Fruit fly (Drosophila melanogaster) whole organism, embryonic: ENCODE measurements around the gene CG43645.

Experiments
- Awh ChIP-seq: fragments of 200-800 bp; sonication (Bioruptor generic); IDR thresholded peaks from 2 replicates; pipeline ENCODE4, ENCODE4 v1.3.6; 2022; ENCODE audit warnings: missing biosample characterization, missing genetic modification characterization
- B-H1 ChIP-seq: fragments of 200-800 bp; sonication (Bioruptor generic); IDR thresholded peaks from 3 replicates; pipeline ENCODE4 v1.3.6; 2022; ENCODE audit warnings: missing biosample characterization, missing genetic modification characterization
- CG1024 ChIP-seq: fragments of 200-800 bp; sonication (Bioruptor generic); IDR thresholded peaks from 2 replicates; pipeline ENCODE4 v1.3.6; 2022; ENCODE audit warnings: missing biosample characterization, missing genetic modification characterization
- CG11696 ChIP-seq: fragments of 200-800 bp; sonication (Bioruptor generic); IDR thresholded peaks from 2 replicates; pipeline ENCODE4 v1.3.6; 2022; ENCODE audit warnings: missing biosample characterization, missing genetic modification characterization
- CG12769 ChIP-seq: fragments of 200-800 bp; sonication (Bioruptor generic); optimal IDR thresholded peaks from 2 replicates; lab custom pipeline; 2019; ENCODE audit warnings: missing biosample characterization, mild to moderate bottlenecking, missing genetic modification characterization, moderate library complexity
- CG14441 ChIP-seq: fragments of 200-800 bp; sonication (Bioruptor generic); IDR thresholded peaks from 2 replicates; pipeline ENCODE4 v1.3.6; 2022; ENCODE audit warnings: missing biosample characterization, missing genetic modification characterization
- CG15514 ChIP-seq: fragments of 200-800 bp; sonication (Bioruptor generic); optimal IDR thresholded peaks from 3 replicates; lab custom pipeline; 2017; ENCODE audit warnings: missing biosample characterization, missing genetic modification characterization, mild to moderate bottlenecking, moderate library complexity, missing genetic modification reagents
- CG1832 ChIP-seq: fragments of 200-800 bp; sonication (Bioruptor generic); optimal IDR thresholded peaks from 2 replicates; lab custom pipeline; 2017; ENCODE audit warnings: missing biosample characterization, mild to moderate bottlenecking, missing genetic modification characterization, inconsistent platforms
- CG3065 ChIP-seq: fragments of 200-800 bp; sonication (Bioruptor generic); optimal IDR thresholded peaks from 2 replicates; lab custom pipeline; 2016; ENCODE audit warnings: missing biosample characterization, missing genetic modification characterization
- CG32767 ChIP-seq: fragments of 200-800 bp; sonication (Bioruptor generic); IDR thresholded peaks from 2 replicates; pipeline ENCODE4 v1.3.6; 2022; ENCODE audit warnings: missing biosample characterization, missing genetic modification characterization
- CG3281 ChIP-seq: fragments of 200-800 bp; sonication (Bioruptor generic); optimal IDR thresholded peaks from 3 replicates; lab custom pipeline; 2017; ENCODE audit warnings: missing biosample characterization, mild to moderate bottlenecking, missing genetic modification characterization
- CG34224 ChIP-seq: fragments of 200-800 bp; sonication (Bioruptor generic); IDR thresholded peaks from 3 replicates; pipeline ENCODE4 v1.3.6; 2022; ENCODE audit warnings: missing biosample characterization, missing genetic modification characterization; ENCODE audit not compliant: partially characterized antibody
- CG4854 ChIP-seq: fragments of 200-800 bp; sonication (Bioruptor generic); optimal IDR thresholded peaks from 2 replicates; lab custom pipeline; 2016; ENCODE audit warnings: missing biosample characterization, missing genetic modification characterization, inconsistent platforms
- CG6175 ChIP-seq: fragments of 200-800 bp; sonication (Bioruptor generic); IDR thresholded peaks from 3 replicates; pipeline ENCODE4 v1.3.6; 2022; ENCODE audit warnings: missing biosample characterization, missing genetic modification characterization
- CG6765 ChIP-seq: fragments of 200-800 bp; sonication (Bioruptor generic); optimal IDR thresholded peaks from 3 replicates; lab custom pipeline; 2017; ENCODE audit warnings: missing biosample characterization, mild to moderate bottlenecking, missing genetic modification characterization
- CG7786 ChIP-seq: fragments of 200-800 bp; sonication (Bioruptor generic); optimal IDR thresholded peaks from 2 replicates; lab custom pipeline; 2016; ENCODE audit warnings: missing biosample characterization, missing genetic modification characterization
- CG8924 ChIP-seq: fragments of 200-800 bp; optimal IDR thresholded peaks from 3 replicates; lab custom pipeline; 2019; ENCODE audit warnings: missing biosample characterization, mild to moderate bottlenecking, missing genetic modification characterization, moderate library complexity
- ERR ChIP-seq: fragments of 200-800 bp; sonication (Bioruptor generic); optimal IDR thresholded peaks from 2 replicates; lab custom pipeline; 2016; ENCODE audit warnings: missing biosample characterization, missing genetic modification characterization
- HHEX ChIP-seq: fragments of 200-800 bp; sonication (Bioruptor generic); optimal IDR thresholded peaks from 3 replicates; lab custom pipeline; 2017; ENCODE audit warnings: missing biosample characterization, mild to moderate bottlenecking, missing genetic modification characterization, missing genetic modification reagents
- HLHmδ ChIP-seq: fragments of 200-800 bp; sonication (Bioruptor generic); optimal IDR thresholded peaks from 2 replicates; lab custom pipeline; 2018; ENCODE audit warnings: missing biosample characterization, mild to moderate bottlenecking, missing genetic modification characterization, moderate library complexity
- Hr78 ChIP-seq, 2 experiments: fragments of 200-800 bp in 1 of 2; fragments of >200 bp in 1 of 2; sonication (Bioruptor generic) in 1 of 2; optimal IDR thresholded peaks; 2 replicates each; lab custom pipeline; 2017 to 2019; ENCODE audit warnings: missing biosample characterization in 2 of 2, missing genetic modification characterization in 2 of 2, mild to moderate bottlenecking in 1 of 2, moderate library complexity in 1 of 2
- Med ChIP-seq: fragments of 200-800 bp; sonication (Bioruptor generic); peaks from one replicate; lab custom pipeline; 2016; ENCODE audit warnings: missing biosample characterization, missing genetic modification characterization, mild to moderate bottlenecking, inconsistent platforms, moderate library complexity
- Pdp1 ChIP-seq, 2 experiments: fragments of 200-800 bp; sonication (Bioruptor generic); optimal IDR thresholded peaks; 3 replicates each; lab custom pipeline; 2016; ENCODE audit warnings: missing biosample characterization in 2 of 2, missing genetic modification characterization in 2 of 2, mild to moderate bottlenecking in 1 of 2, moderate library complexity in 1 of 2
- Scr ChIP-seq: fragments of 200-800 bp; sonication (Bioruptor generic); IDR thresholded peaks from 2 replicates; pipeline ENCODE4 v1.3.6; 2022; ENCODE audit warnings: missing biosample characterization, missing genetic modification characterization; ENCODE audit not compliant: partially characterized antibody
- Trl ChIP-seq, 3 experiments: fragments of >200 bp in 2 of 3; fragments of 200-800 bp in 1 of 3; sonication (Bioruptor generic) in 1 of 3; optimal IDR thresholded peaks; 2 replicates in 1 of 3; 3 replicates in 2 of 3; lab custom pipeline; 2016 to 2017; ENCODE audit warnings: missing biosample characterization in 1 of 3, missing genetic modification characterization in 1 of 3
- Vsx1 ChIP-seq: fragments of 200-800 bp; sonication (Bioruptor generic); optimal IDR thresholded peaks from 2 replicates; lab custom pipeline; 2017; ENCODE audit warnings: missing biosample characterization, mild to moderate bottlenecking, missing genetic modification characterization, missing genetic modification reagents
- ase ChIP-seq: fragments of 200-800 bp; sonication (Bioruptor generic); IDR thresholded peaks from 3 replicates; pipeline ENCODE4 v1.3.6; 2022; ENCODE audit warnings: missing biosample characterization, missing genetic modification characterization
- ato ChIP-seq: fragments of 200-800 bp; sonication (Bioruptor generic); IDR thresholded peaks from 2 replicates; pipeline ENCODE4 v1.3.6; 2022; ENCODE audit warnings: missing biosample characterization, missing genetic modification characterization; ENCODE audit not compliant: partially characterized antibody
- chinmo ChIP-seq: fragments of 200-800 bp; sonication (Bioruptor generic); IDR thresholded peaks from 4 replicates; pipeline ENCODE4 v1.3.6; 2022; ENCODE audit warnings: missing biosample characterization, missing genetic modification characterization; ENCODE audit not compliant: partially characterized antibody
- ci ChIP-seq: fragments of 200-800 bp; sonication (Bioruptor generic); IDR thresholded peaks from 3 replicates; pipeline ENCODE4 v1.3.6; 2022; ENCODE audit warnings: missing biosample characterization, missing genetic modification characterization
- ewg ChIP-seq: fragments of 200-800 bp; sonication (Bioruptor generic); optimal IDR thresholded peaks from 3 replicates; lab custom pipeline; 2017; ENCODE audit warnings: mild to moderate bottlenecking, missing biosample characterization, missing genetic modification reagents, missing genetic modification characterization
- exex ChIP-seq: fragments of 200-800 bp; sonication (Bioruptor generic); optimal IDR thresholded peaks from 4 replicates; lab custom pipeline; 2018; ENCODE audit warnings: missing biosample characterization, mild to moderate bottlenecking, missing genetic modification characterization, moderate library complexity
- fd3F ChIP-seq: fragments of 200-800 bp; sonication (Bioruptor generic); optimal IDR thresholded peaks from 2 replicates; lab custom pipeline; 2018; ENCODE audit warnings: missing biosample characterization, mild to moderate bottlenecking, missing genetic modification characterization, moderate library complexity
- gt ChIP-seq: fragments of 200-800 bp; sonication (Bioruptor generic); IDR thresholded peaks from 2 replicates; pipeline ENCODE4 v1.3.6; 2022; ENCODE audit warnings: missing biosample characterization, missing genetic modification characterization
- klu ChIP-seq: fragments of 200-800 bp; sonication (Bioruptor generic); IDR thresholded peaks from 2 replicates; pipeline ENCODE4 v1.3.6; 2022; ENCODE audit warnings: missing biosample characterization, missing genetic modification characterization
- lilli ChIP-seq: fragments of 200-800 bp; sonication (Bioruptor generic); optimal IDR thresholded peaks from 3 replicates; lab custom pipeline; 2016; ENCODE audit warnings: missing biosample characterization, missing genetic modification characterization
- lov ChIP-seq, 2 experiments: fragments of 200-800 bp in 1 of 2; fragments of >200 bp in 1 of 2; sonication (Bioruptor generic) in 1 of 2; IDR thresholded peaks in 1 of 2; optimal IDR thresholded peaks in 1 of 2; 2 replicates in 1 of 2; 3 replicates in 1 of 2; pipeline versions ENCODE4 v1.3.6 to Lab custom; 2017 to 2022; ENCODE audit warnings: missing biosample characterization in 1 of 2, missing genetic modification characterization in 1 of 2
- nau ChIP-seq: fragments of 200-800 bp; sonication (Bioruptor generic); optimal IDR thresholded peaks from 3 replicates; lab custom pipeline; 2017; ENCODE audit warnings: missing biosample characterization, mild to moderate bottlenecking, missing genetic modification characterization, missing genetic modification reagents
- pan ChIP-seq, 4 experiments: fragments of >200 bp in 3 of 4; fragments of 200-800 bp in 1 of 4; sonication (Bioruptor generic) in 1 of 4; optimal IDR thresholded peaks in 3 of 4; IDR thresholded peaks in 1 of 4; 2 replicates each; pipeline versions ENCODE4 v1.3.6 to Lab custom; 2017 to 2022; ENCODE audit warnings: missing biosample characterization in 2 of 4, missing genetic modification characterization in 2 of 4, mixed read lengths in 1 of 4
- repo ChIP-seq: fragments of 200-800 bp; sonication (Bioruptor generic); optimal IDR thresholded peaks from 2 replicates; lab custom pipeline; 2016; ENCODE audit warnings: missing biosample characterization, missing genetic modification characterization
- sima ChIP-seq: fragments of 200-800 bp; sonication (Bioruptor generic); optimal IDR thresholded peaks from 2 replicates; lab custom pipeline; 2016; ENCODE audit warnings: missing biosample characterization, missing genetic modification characterization
- tap ChIP-seq: fragments of 200-800 bp; optimal IDR thresholded peaks from 3 replicates; lab custom pipeline; 2019; ENCODE audit warnings: missing biosample characterization, mild to moderate bottlenecking, missing genetic modification characterization, moderate library complexity
- tll ChIP-seq, 2 experiments: fragments of 200-800 bp in 1 of 2; fragments of >200 bp in 1 of 2; sonication (Bioruptor generic) in 1 of 2; optimal IDR thresholded peaks; 2 replicates each; lab custom pipeline; 2017 to 2019; ENCODE audit warnings: missing biosample characterization in 2 of 2, missing genetic modification characterization in 2 of 2, mild to moderate bottlenecking in 1 of 2, moderate library complexity in 1 of 2
- tx ChIP-seq: fragments of 200-800 bp; sonication (Bioruptor generic); optimal IDR thresholded peaks from 2 replicates; lab custom pipeline; 2016; ENCODE audit warnings: missing biosample characterization, missing genetic modification characterization
- yki ChIP-seq: fragments of >200 bp; optimal IDR thresholded peaks from 3 replicates; lab custom pipeline; 2018

The CG43645 gene

dm6 chr2L:17449608-17450504, 35.7 kb upstream of the CG43645 start, which contains the start of gene dl (continued):
- TF ChIP-seq CG7786 (GFP tag; lab: Kevin White, UChicago) = no peak
- no peak for TF ChIP-seq B-H1 (GFP tag; lab: Robert Waterston, UW)
- TF ChIP-seq ERR (GFP tag; lab: Kevin White, UChicago) = peak; percentile 1
- TF ChIP-seq CG15514 (GFP tag; lab: Kevin White, UChicago) = peak; percentile 14
- TF ChIP-seq ci = peak; percentile 53; the same call in 2 of the 3 replicates
- TF ChIP-seq ato (GFP tag; lab: Robert Waterston, UW) = peak; percentile 35; the same call in 1 of the 2 replicates
- no peak for TF ChIP-seq CG1024
- no peak for TF ChIP-seq sima (GFP tag; lab: Kevin White, UChicago)
- TF ChIP-seq Scr (GFP tag; lab: Robert Waterston, UW) = peak; percentile 35; the same call in 1 of the 2 replicates
- TF ChIP-seq CG4854 = no peak
- TF ChIP-seq CG6175 = 0 out of 3 replicates have a peak, but pooled peaks have one; percentile 53
- no peak for TF ChIP-seq HHEX (GFP tag; lab: Kevin White, UChicago)
- no peak for TF ChIP-seq fd3F
- no peak for TF ChIP-seq lov (optimal IDR thresholded peaks at IDR 0.05; lab: Kevin White, UChicago)
- no peak for TF ChIP-seq lov (GFP tag; IDR thresholded peaks at IDR 0.05; lab: Robert Waterston, UW)
- no peak for TF ChIP-seq CG1832
- TF ChIP-seq CG3065 = no peak
- 0 out of 2 replicates have a peak, but pooled peaks have one; percentile 30 for TF ChIP-seq CG11696 (GFP tag; lab: Robert Waterston, UW)
- TF ChIP-seq chinmo = peak; percentile 85; the same call in 3 of the 4 replicates
- no peak for TF ChIP-seq ase (GFP tag; lab: Robert Waterston, UW)
- no peak for TF ChIP-seq ewg (GFP tag; lab: Kevin White, UChicago)
- no peak for TF ChIP-seq CG32767
- TF ChIP-seq tx (GFP tag; lab: Kevin White, UChicago) = no peak
- TF ChIP-seq repo (GFP tag; lab: Kevin White, UChicago) = peak; percentile 5
- TF ChIP-seq CG3281 (GFP tag; lab: Kevin White, UChicago) = no peak
- TF ChIP-seq CG14441 (GFP tag; lab: Robert Waterston, UW) = no peak
- TF ChIP-seq klu (GFP tag; lab: Robert Waterston, UW) = no peak
- no peak for TF ChIP-seq yki (lab: Kevin White, UChicago)
- TF ChIP-seq Awh (GFP tag; lab: Robert Waterston, UW) = 0 out of 2 replicates have a peak, but pooled peaks have one; percentile 7
- TF ChIP-seq pan (optimal IDR thresholded peaks at IDR 0.05; lab: Kevin White, UChicago) = no peak
- TF ChIP-seq pan (GFP tag; optimal IDR thresholded peaks at IDR 0.05 in 1 of 2, IDR thresholded peaks at IDR 0.05 in 1 of 2) = no peak
- peak; percentile 33; the same call in 1 of the 3 replicates for TF ChIP-seq CG34224 (GFP tag; lab: Robert Waterston, UW)
- no peak for TF ChIP-seq HLHmδ (GFP tag; lab: Kevin White, UChicago)
- TF ChIP-seq CG8924 = no peak
- peak; percentile 61 for TF ChIP-seq CG12769 (tag; lab: Kevin White, UChicago)
- no peak for TF ChIP-seq CG6765
- TF ChIP-seq Hr78 (GFP tag; optimal IDR thresholded peaks at IDR 0.05; lab: Kevin White, UChicago) = no peak
- no peak for TF ChIP-seq tap (tag; lab: Kevin White, UChicago)
- peak; percentile 66 to 83 for TF ChIP-seq Trl (optimal IDR thresholded peaks at IDR 0.05; lab: Kevin White, UChicago)
- no peak for TF ChIP-seq Trl (GFP tag; optimal IDR thresholded peaks at IDR 0.05; lab: Kevin White, UChicago)
- TF ChIP-seq Pdp1 (GFP tag; optimal IDR thresholded peaks at IDR 0.05; lab: Kevin White, UChicago) = peak in 1 of 2 experiments; percentile 81
- peak; percentile 23 for TF ChIP-seq nau (GFP tag; lab: Kevin White, UChicago)
- no peak for TF ChIP-seq lilli
- no peak for TF ChIP-seq tll (GFP tag; optimal IDR thresholded peaks at IDR 0.05; lab: Kevin White, UChicago)
- TF ChIP-seq Med = peak; percentile 85
- no peak for TF ChIP-seq gt
- TF ChIP-seq Vsx1 = no peak
- peak; percentile 95 for TF ChIP-seq exex (tag; lab: Kevin White, UChicago)
